Fruit fly (Drosophila melanogaster): Measurements from ENCODE around the gene RfC4.

RfC4 gene

dm6 chr3L:4085867-4086266 is 50.0 kb downstream of the RfC4 start:
- TF ChIP-seq dsx (GFP tag; optimal IDR thresholded peaks at IDR 0.05; ENCODE audit: poor library complexity, severe bottlenecking) (no peak), CG8319 (GFP tag; optimal IDR thresholded peaks at IDR 0.05) (no peak), Eip75B (GFP tag; optimal IDR thresholded peaks at IDR 0.05) (no peak), net (GFP tag; optimal IDR thresholded peaks at IDR 0.05) (no peak), CG7368 (GFP tag; optimal IDR thresholded peaks at IDR 0.05) (no peak)

Data from whole organism, prepupa.